Worm (Caenorhabditis elegans): Measurements from ENCODE around the gene clec-141.

Gene clec-141

ce11 chrII:5407548-5407947 lies at the start of gene clec-141:
clec-141 (minus strand) TSS chrII:5407648.
- no peak for TF ChIP-seq saeg-2 (GFP tag; IDR thresholded peaks at IDR 0.05)
- no peak for TF ChIP-seq F37D6.2 (tag; optimal IDR thresholded peaks at IDR 0.05)
- TF ChIP-seq lin-39 (tag; optimal IDR thresholded peaks at IDR 0.05), result no peak
- TF ChIP-seq set-16 (GFP tag; IDR thresholded peaks at IDR 0.05), result no peak
- no peak for TF ChIP-seq dve-1 (tag; optimal IDR thresholded peaks at IDR 0.05; ENCODE audit: insufficient read depth)
- no peak for TF ChIP-seq pha-4 (GFP tag; IDR thresholded peaks at IDR 0.05)
- TF ChIP-seq pha-4 (tag; optimal IDR thresholded peaks at IDR 0.05), result no peak
- TF ChIP-seq ceh-44 (GFP tag; IDR thresholded peaks at IDR 0.05), result no peak
- no peak for TF ChIP-seq D1046.2 (GFP tag; IDR thresholded peaks at IDR 0.05)
- no peak for TF ChIP-seq lin-29 (GFP tag; IDR thresholded peaks at IDR 0.05)
- TF ChIP-seq hlh-30 (tag; optimal IDR thresholded peaks at IDR 0.05; ENCODE audit: insufficient read depth), result no peak
- TF ChIP-seq F10B5.3 (tag; optimal IDR thresholded peaks at IDR 0.05), result no peak
- no peak for TF ChIP-seq dmd-8 (GFP tag; IDR thresholded peaks at IDR 0.05)
- TF ChIP-seq nhr-6 (tag; optimal IDR thresholded peaks at IDR 0.05), result no peak
- no peak for TF ChIP-seq zag-1 (tag; optimal IDR thresholded peaks at IDR 0.05)
- TF ChIP-seq madf-9 (GFP tag; conservative IDR thresholded peaks at IDR 0.05), result no peak
- no peak for TF ChIP-seq lsy-2 (tag; optimal IDR thresholded peaks at IDR 0.05)
- no peak for TF ChIP-seq unc-130 (GFP tag; optimal IDR thresholded peaks at IDR 0.05)
- TF ChIP-seq snpc-4 (tag; optimal IDR thresholded peaks at IDR 0.05), result no peak
- TF ChIP-seq daf-12 (tag; optimal IDR thresholded peaks at IDR 0.05), result no peak
- no peak for TF ChIP-seq ces-1 (GFP tag; optimal IDR thresholded peaks at IDR 0.05)

ce11 chrII:5455650-5456355 lies 48.4 kb upstream of the clec-141 start, which contains the start of gene daz-1:
daz-1 (plus strand) TSS chrII:5456305.
- TF ChIP-seq unc-62 (GFP tag; optimal IDR thresholded peaks at IDR 0.05 in 1 of 2), result peak in 1 of 2 experiments; percentile 91
- no peak for TF ChIP-seq unc-62 (tag; optimal IDR thresholded peaks at IDR 0.05)
- TF ChIP-seq unc-130 (GFP tag; optimal IDR thresholded peaks at IDR 0.05), result peak; percentile 18
- TF ChIP-seq ZK546.5 (tag; optimal IDR thresholded peaks at IDR 0.05), result no peak
- TF ChIP-seq ceh-32 (tag; optimal IDR thresholded peaks at IDR 0.05; ENCODE audit: poor library complexity), result no peak
- no peak for TF ChIP-seq T26A8.4 (GFP tag; IDR thresholded peaks at IDR 0.05)

ce11 chrII:5453547-5453946 lies 46.1 kb upstream of the clec-141 start, which contains the start of gene dhs-5:
dhs-5 (plus strand) TSS chrII:5453847.
- no peak for TF ChIP-seq skn-1 (tag; optimal IDR thresholded peaks at IDR 0.05)

- TF ChIP-seq aha-1 (tag), result peak; percentile 82
- no peak for TF ChIP-seq madf-5 (GFP tag; IDR thresholded peaks at IDR 0.05)
- no peak for TF ChIP-seq fkh-10 (GFP tag; optimal IDR thresholded peaks at IDR 0.05)
- TF ChIP-seq T20F7.1 (GFP tag; optimal IDR thresholded peaks at IDR 0.05), result no peak
- TF ChIP-seq nhr-41 (GFP tag; IDR thresholded peaks at IDR 0.05), result no peak
These were observed 43.8 kb upstream of the clec-141 start for ce11 chrII:5451278-5451677.

- TF ChIP-seq ceh-82 (tag; optimal IDR thresholded peaks at IDR 0.05), result no peak
- TF ChIP-seq nhr-48 (tag; optimal IDR thresholded peaks at IDR 0.05), result no peak
- TF ChIP-seq unc-62 (GFP tag; optimal IDR thresholded peaks at IDR 0.05 in 1 of 2), result peak in 1 of 2 experiments; percentile 82
- TF ChIP-seq unc-62 (tag; optimal IDR thresholded peaks at IDR 0.05), result no peak
- peak; percentile 79 for TF ChIP-seq nhr-28 (tag; optimal IDR thresholded peaks at IDR 0.05)
These were observed 42.2 kb upstream of the clec-141 start for ce11 chrII:5449620-5450019.
